Fruit fly (Drosophila melanogaster) whole organism, pupa: Measurements from ENCODE around the gene Asciz.
A peak's percentile ranks its signal among the peaks of the same experiment; 100 is the strongest.

Experiments
- CG10348 ChIP-seq: fragments of 200-800 bp; sonication (Bioruptor generic); IDR thresholded peaks from 2 replicates; pipeline ENCODE4 v1.3.6; 2022; ENCODE audit warnings: missing biosample characterization, missing genetic modification characterization
- CG12605 ChIP-seq: fragments of 200-800 bp; sonication (Bioruptor generic); IDR thresholded peaks from 2 replicates; pipeline ENCODE4 v1.3.6; 2022; ENCODE audit warnings: missing biosample characterization, missing genetic modification characterization
- CG13204 ChIP-seq: fragments of 200-800 bp; sonication (Bioruptor generic); optimal IDR thresholded peaks from 2 replicates; lab custom pipeline; 2018; ENCODE audit warnings: missing biosample characterization, mild to moderate bottlenecking, missing genetic modification characterization, moderate library complexity
- CG14655 ChIP-seq: fragments of 200-800 bp; sonication (Bioruptor generic); optimal IDR thresholded peaks from 3 replicates; lab custom pipeline; 2017; ENCODE audit warnings: mild to moderate bottlenecking, missing biosample characterization, missing genetic modification reagents, missing genetic modification characterization
- CG15710 ChIP-seq: fragments of 200-800 bp; sonication (Bioruptor generic); optimal IDR thresholded peaks from 2 replicates; lab custom pipeline; 2018; ENCODE audit warnings: missing biosample characterization, mild to moderate bottlenecking, missing genetic modification characterization, moderate library complexity
- CG17806 ChIP-seq: fragments of 200-800 bp; sonication (Bioruptor generic); optimal IDR thresholded peaks from 2 replicates; lab custom pipeline; 2018; ENCODE audit warnings: missing biosample characterization, mild to moderate bottlenecking, missing genetic modification characterization, moderate library complexity
- CG32121 ChIP-seq: fragments of 200-800 bp; sonication (Bioruptor generic); IDR thresholded peaks from 2 replicates; pipeline ENCODE4 v1.3.6; 2022; ENCODE audit warnings: missing biosample characterization, missing genetic modification characterization
- CG34367 ChIP-seq: fragments of 200-800 bp; sonication (Bioruptor generic); optimal IDR thresholded peaks from 2 replicates; lab custom pipeline; 2018; ENCODE audit warnings: missing biosample characterization, mild to moderate bottlenecking, missing genetic modification characterization
- CG4496 ChIP-seq: fragments of 200-800 bp; sonication (Bioruptor generic); IDR thresholded peaks from 3 replicates; pipeline ENCODE4 v1.3.6; 2022; ENCODE audit warnings: missing biosample characterization, missing genetic modification characterization
- CG8159 ChIP-seq: fragments of 200-800 bp; sonication (Bioruptor generic); optimal IDR thresholded peaks from 3 replicates; lab custom pipeline; 2018; ENCODE audit warnings: missing biosample characterization, mild to moderate bottlenecking, missing genetic modification characterization, moderate library complexity
- CG8301 ChIP-seq: fragments of 200-800 bp; sonication (Bioruptor generic); optimal IDR thresholded peaks from 2 replicates; lab custom pipeline; 2018; ENCODE audit warnings: missing biosample characterization, mild to moderate bottlenecking, missing genetic modification characterization
- CG9948 ChIP-seq: fragments of 200-800 bp; sonication (Bioruptor generic); optimal IDR thresholded peaks from 2 replicates; lab custom pipeline; 2018; ENCODE audit warnings: missing biosample characterization, mild to moderate bottlenecking, missing genetic modification characterization, moderate library complexity
- D1 ChIP-seq: fragments of 200-800 bp; sonication (Bioruptor generic); optimal IDR thresholded peaks from 2 replicates; lab custom pipeline; 2018; ENCODE audit warnings: missing biosample characterization, mild to moderate bottlenecking, missing genetic modification characterization, moderate library complexity
- EcR ChIP-seq: fragments of 200-800 bp; sonication (Bioruptor generic); optimal IDR thresholded peaks from 3 replicates; lab custom pipeline; 2019; ENCODE audit warnings: missing biosample characterization, missing genetic modification characterization, mild to moderate bottlenecking, moderate library complexity, missing genetic modification reagents
- Ets98B ChIP-seq: fragments of 200-800 bp; sonication (Bioruptor generic); IDR thresholded peaks from 2 replicates; pipeline ENCODE4 v1.3.6; 2022; ENCODE audit warnings: missing biosample characterization, missing genetic modification characterization
- Pif1A ChIP-seq: fragments of 200-800 bp; sonication (Bioruptor generic); optimal IDR thresholded peaks from 3 replicates; lab custom pipeline; 2016; ENCODE audit warnings: missing biosample characterization, missing genetic modification characterization
- Pif1B ChIP-seq: fragments of 200-800 bp; sonication (Bioruptor generic); optimal IDR thresholded peaks from 3 replicates; lab custom pipeline; 2016; ENCODE audit warnings: missing biosample characterization, missing genetic modification characterization
- Snoo ChIP-seq: fragments of 200-800 bp; sonication (Bioruptor generic); optimal IDR thresholded peaks from 3 replicates; lab custom pipeline; 2017; ENCODE audit warnings: missing biosample characterization, mild to moderate bottlenecking, missing genetic modification characterization, inconsistent platforms
- fd96Ca ChIP-seq: fragments of 200-800 bp; sonication (Bioruptor generic); IDR thresholded peaks from 3 replicates; pipeline ENCODE4 v1.3.6; 2022; ENCODE audit warnings: missing biosample characterization, missing genetic modification characterization
- gl ChIP-seq: fragments of 200-800 bp; sonication (Bioruptor generic); optimal IDR thresholded peaks from 2 replicates; lab custom pipeline; 2018; ENCODE audit warnings: missing biosample characterization, mild to moderate bottlenecking, missing genetic modification characterization
- rn ChIP-seq: fragments of 200-800 bp; sonication (Bioruptor generic); IDR thresholded peaks from 2 replicates; pipeline ENCODE4 v1.3.6; 2022; ENCODE audit warnings: missing biosample characterization, missing genetic modification characterization

Gene Asciz

dm6 chr3L:3126478-3126877 is 39.6 kb downstream of the Asciz start:
- TF ChIP-seq EcR (GFP tag; lab: Kevin White, UChicago) (no peak), fd96Ca (GFP tag; lab: Robert Waterston, UW) (0 out of 3 replicates have a peak, but pooled peaks have one; percentile 22)

DNA sequence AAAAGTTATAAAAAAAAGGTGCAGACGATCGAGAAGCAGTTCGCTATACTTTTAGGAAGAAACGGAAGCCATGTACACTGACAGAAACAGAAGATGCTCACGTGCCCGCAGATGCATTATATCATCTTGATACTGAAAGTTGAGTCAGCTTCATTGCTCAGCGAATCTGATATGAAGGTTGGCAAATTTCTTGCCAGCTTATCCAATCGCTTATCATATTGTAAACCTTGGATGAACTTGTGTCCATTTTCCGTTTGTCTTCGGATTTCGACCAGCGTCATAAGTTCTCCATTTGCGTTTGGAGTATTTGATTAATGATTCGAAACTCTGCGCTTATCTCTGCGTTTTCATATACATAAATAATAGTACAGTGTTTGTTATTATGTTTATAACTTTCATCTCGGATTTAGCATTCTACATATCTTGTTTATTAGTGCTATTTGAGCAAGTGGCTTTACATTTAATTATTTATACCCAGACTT is 40.4 kb downstream of the Asciz start:
- TF ChIP-seq CG34367 (tag; lab: Kevin White, UChicago) (peak; percentile 19), CG17806 (tag; lab: Kevin White, UChicago) (no peak), CG8301 (tag; lab: Kevin White, UChicago) (peak; percentile 2), CG32121 (GFP tag; lab: Robert Waterston, UW) (no peak), rn (no peak), CG9948 (tag; lab: Kevin White, UChicago) (no peak)

- TF ChIP-seq CG13204 (GFP tag; lab: Kevin White, UChicago), result peak; percentile 42
- TF ChIP-seq rn, result no peak
- TF ChIP-seq Snoo (tag; lab: Kevin White, UChicago), result no peak
- TF ChIP-seq CG4496 (GFP tag; lab: Robert Waterston, UW), result 0 out of 3 replicates have a peak, but pooled peaks have one; percentile 41
- TF ChIP-seq gl (tag; lab: Kevin White, UChicago), result no peak
- TF ChIP-seq EcR (GFP tag; lab: Kevin White, UChicago), result peak; percentile 65
- TF ChIP-seq Pif1A (GFP tag; lab: Kevin White, UChicago), result no peak
- TF ChIP-seq CG34367 (tag; lab: Kevin White, UChicago), result no peak
- TF ChIP-seq CG15710 (tag; lab: Kevin White, UChicago), result no peak
- TF ChIP-seq CG14655, result no peak
- no peak for TF ChIP-seq fd96Ca (GFP tag; lab: Robert Waterston, UW)
- TF ChIP-seq CG32121 (GFP tag; lab: Robert Waterston, UW), result no peak
Observed at dm6 chr3L:3124939-3125648, 41.0 kb downstream of the Asciz start.

DNA sequence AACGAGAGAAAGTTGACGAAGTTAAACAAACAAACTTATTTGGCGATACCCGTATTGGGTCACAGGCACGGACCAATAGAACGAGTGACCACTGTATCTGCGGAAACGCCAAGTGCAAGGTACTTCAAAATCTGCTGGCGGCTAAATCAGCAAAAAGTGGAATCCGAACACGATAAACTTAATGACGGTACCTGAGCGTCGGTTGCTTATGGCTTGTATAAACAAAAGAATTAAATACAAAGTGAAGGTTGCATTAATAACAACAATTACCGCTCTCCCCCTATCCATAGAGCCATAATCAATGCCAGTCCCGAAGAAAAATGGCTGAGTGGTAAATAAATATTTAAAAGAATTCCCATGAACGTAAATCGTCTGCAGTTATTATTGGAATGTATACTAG is 41.5 kb downstream of the Asciz start:
- no peak for TF ChIP-seq CG13204 (GFP tag; lab: Kevin White, UChicago)
- TF ChIP-seq Snoo (tag; lab: Kevin White, UChicago), result no peak
- no peak for TF ChIP-seq CG9948 (tag; lab: Kevin White, UChicago)
- TF ChIP-seq Pif1B (GFP tag; lab: Kevin White, UChicago), result no peak
- TF ChIP-seq Pif1A (GFP tag; lab: Kevin White, UChicago), result no peak
- TF ChIP-seq CG10348 (GFP tag; lab: Robert Waterston, UW), result no peak
- TF ChIP-seq CG8159 (tag; lab: Kevin White, UChicago), result no peak
- TF ChIP-seq rn, result no peak
- no peak for TF ChIP-seq CG14655
- no peak for TF ChIP-seq CG8301 (tag; lab: Kevin White, UChicago)
- no peak for TF ChIP-seq CG12605 (GFP tag; lab: Robert Waterston, UW)
- no peak for TF ChIP-seq CG34367 (tag; lab: Kevin White, UChicago)
- TF ChIP-seq CG4496 (GFP tag; lab: Robert Waterston, UW), result no peak
- no peak for TF ChIP-seq fd96Ca (GFP tag; lab: Robert Waterston, UW)
- TF ChIP-seq, all 21 proteins: peak for 0

- peak; percentile 97 for TF ChIP-seq EcR (GFP tag; lab: Kevin White, UChicago)
- peak; percentile 31; the same call in 1 of the 2 replicates for TF ChIP-seq CG32121 (GFP tag; lab: Robert Waterston, UW)
- TF ChIP-seq Snoo (tag; lab: Kevin White, UChicago), result no peak
- peak; percentile 17; the same call in 1 of the 3 replicates for TF ChIP-seq CG4496 (GFP tag; lab: Robert Waterston, UW)
Observed at dm6 chr3L:3122688-3123316, 43.2 kb downstream of the Asciz start.

DNA sequence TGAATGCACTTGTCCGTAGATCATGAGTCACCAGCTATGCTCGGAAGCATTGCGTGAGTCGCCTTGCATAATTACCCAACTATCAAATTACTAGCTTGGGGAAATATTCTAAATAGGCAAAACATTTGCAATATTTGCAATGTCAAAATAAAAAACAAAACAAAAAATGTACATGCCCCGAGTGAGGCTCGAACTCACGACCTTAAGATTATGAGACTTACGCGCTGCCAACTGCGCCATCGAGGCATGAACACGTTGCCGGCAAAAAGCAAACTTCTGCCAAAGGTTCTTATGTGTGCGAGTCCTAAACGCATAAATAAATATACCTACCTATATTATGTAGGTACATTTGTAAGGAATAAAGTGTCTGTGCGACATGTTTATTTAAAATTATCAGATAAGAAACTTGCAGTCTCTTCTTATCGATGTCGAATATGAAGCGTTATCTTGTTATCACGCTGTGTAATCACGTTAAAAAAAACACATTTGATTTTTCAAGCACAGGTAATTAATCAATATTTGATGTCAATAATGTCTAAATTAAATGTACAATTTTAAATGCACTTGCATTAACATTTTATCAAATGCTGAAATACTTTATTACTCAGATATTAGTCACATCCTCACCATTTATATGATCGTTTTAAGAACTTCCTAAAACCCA is 44.1 kb downstream of the Asciz start:
- no peak for TF ChIP-seq CG8301 (tag; lab: Kevin White, UChicago)
- TF ChIP-seq EcR (GFP tag; lab: Kevin White, UChicago), result peak; percentile 17

DNA sequence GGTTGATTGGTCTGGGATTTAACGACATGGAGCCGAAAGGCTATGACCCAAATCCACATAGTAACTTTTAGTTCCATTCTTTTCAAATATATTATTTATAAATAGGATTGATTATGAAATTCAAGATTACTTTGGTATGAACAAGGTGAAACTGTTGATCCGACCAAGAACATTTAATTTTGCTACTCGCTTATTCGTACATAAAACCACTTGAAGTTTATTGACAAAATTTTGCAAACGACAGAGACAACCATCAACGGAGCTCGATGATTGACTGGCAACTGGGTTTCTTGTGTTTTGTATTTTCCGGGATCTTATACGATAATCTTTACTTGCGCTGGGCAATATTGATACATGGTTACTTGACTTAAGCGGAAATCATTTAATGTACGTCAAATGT is 51.7 kb downstream of the Asciz start, which contains the start of gene CG45067:
Gene CG45067 (minus strand): TSS at position 101 of the 400 bp plus-strand sequence.
- TF ChIP-seq CG4496 (GFP tag; lab: Robert Waterston, UW) (no peak), fd96Ca (GFP tag; lab: Robert Waterston, UW) (no peak), Pif1A (GFP tag; lab: Kevin White, UChicago) (no peak), CG10348 (GFP tag; lab: Robert Waterston, UW) (no peak), CG17806 (tag; lab: Kevin White, UChicago) (no peak), EcR (GFP tag; lab: Kevin White, UChicago) (no peak), Ets98B (GFP tag; lab: Robert Waterston, UW) (no peak), Pif1B (GFP tag; lab: Kevin White, UChicago) (no peak), D1 (no peak), rn (no peak)
- TF ChIP-seq, all 21 proteins: peak for 0
